Worm (Caenorhabditis elegans) whole organism, L4 larva: ENCODE data around the gene nstp-4.

Experiments
- ceh-62 ChIP-seq: sonication (generic microtip); optimal IDR thresholded peaks from 2 replicates; lab custom pipeline; 2017; ENCODE audit warnings: missing biosample characterization, missing genetic modification characterization
- ceh-82 ChIP-seq: sonication (generic microtip); optimal IDR thresholded peaks from 2 replicates; lab custom pipeline; 2017; ENCODE audit warnings: missing biosample characterization, missing genetic modification characterization
- nhr-111 ChIP-seq: fragments of 200-800 bp; sonication (Bioruptor generic); optimal IDR thresholded peaks from 2 replicates; lab custom pipeline; 2018; ENCODE audit warnings: mild to moderate bottlenecking, missing genetic modification characterization, missing compliant biosample characterization
- nhr-237 ChIP-seq: sonication (generic microtip); optimal IDR thresholded peaks from 2 replicates; lab custom pipeline; 2017; ENCODE audit warnings: missing biosample characterization, missing genetic modification characterization
- nhr-77 ChIP-seq: fragments of 150-350 bp; optimal IDR thresholded peaks from 2 replicates; lab custom pipeline; 2014; ENCODE audit warnings: missing biosample characterization, missing genetic modification characterization
- pha-4 ChIP-seq, 2 experiments: fragments of 150-350 bp in 1 of 2; fragments of 200-800 bp in 1 of 2; sonication (Bioruptor generic) in 1 of 2; IDR thresholded peaks in 1 of 2; optimal IDR thresholded peaks in 1 of 2; 2 replicates each; pipeline versions ENCODE4 v1.3.6 to Lab custom; 2014 to 2022; ENCODE audit warnings: missing genetic modification characterization in 2 of 2, missing genetic modification reagents in 2 of 2, missing biosample characterization in 1 of 2, missing compliant biosample characterization in 1 of 2
- snpc-4 ChIP-seq: fragments of 150-350 bp; optimal IDR thresholded peaks from 2 replicates; lab custom pipeline; 2014; ENCODE audit warnings: missing biosample characterization, missing genetic modification characterization
- spr-1 ChIP-seq: sonication (generic microtip); optimal IDR thresholded peaks from 2 replicates; lab custom pipeline; 2016; ENCODE audit warnings: mild to moderate bottlenecking, missing genetic modification characterization, missing compliant biosample characterization
- tra-1 ChIP-seq: fragments of 200-800 bp; sonication (Bioruptor generic); IDR thresholded peaks from 2 replicates; pipeline ENCODE4 v1.3.6; 2022; ENCODE audit warnings: missing genetic modification reagents, missing genetic modification characterization, missing compliant biosample characterization

- TF ChIP-seq snpc-4 (tag; lab: Kevin White, UChicago) (no peak), pha-4 (GFP tag; IDR thresholded peaks at IDR 0.05; lab: Robert Waterston, UW) (no peak), pha-4 (tag; optimal IDR thresholded peaks at IDR 0.05; lab: Kevin White, UChicago) (no peak), tra-1 (GFP tag; lab: Robert Waterston, UW) (no peak), ceh-82 (no peak), nhr-111 (GFP tag; lab: Kevin White, UChicago) (no peak), nhr-237 (tag; lab: Kevin White, UChicago) (no peak), spr-1 (tag; lab: Kevin White, UChicago) (no peak), nhr-77 (tag; lab: Kevin White, UChicago) (no peak), ceh-62 (tag; lab: Kevin White, UChicago) (no peak)
These were observed 18.2 kb upstream of the nstp-4 start for ce11 chrII:370394-370793.
